Worm (Caenorhabditis elegans): ENCODE data around the gene mtm-3.

The mtm-3 gene

DNA sequence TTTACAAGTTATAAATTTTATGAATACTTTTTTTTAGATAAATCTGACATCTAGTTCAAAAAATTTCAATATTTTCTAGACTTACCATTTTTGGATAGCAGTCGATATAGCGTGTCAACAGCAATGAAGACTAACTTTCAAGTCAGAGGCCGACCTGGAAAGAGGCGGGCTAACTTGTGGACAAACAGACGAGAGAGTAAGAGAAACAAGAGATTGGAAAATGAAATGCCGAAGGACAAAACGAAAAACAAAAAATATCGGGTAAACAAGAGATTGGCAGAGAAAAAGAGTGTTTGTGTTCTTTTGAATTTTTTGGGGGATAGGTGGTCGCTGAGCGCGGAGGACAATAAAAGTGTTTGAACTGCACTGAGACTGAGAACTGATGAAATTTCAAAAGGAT lies 27.1 kb downstream of the mtm-3 start, which contains the start of gene lec-4 (continued):
- TF ChIP-seq lsy-2 (tag; optimal IDR thresholded peaks at IDR 0.05) (peak; percentile 7 to 68), elt-3 (tag; optimal IDR thresholded peaks at IDR 0.05) (no peak), nhr-129 (tag; optimal IDR thresholded peaks at IDR 0.05) (peak; percentile 67), R02D3.7 (tag; optimal IDR thresholded peaks at IDR 0.05) (no peak), ama-1 (optimal IDR thresholded peaks at IDR 0.05) (peak; percentile 51), egl-27 (tag; optimal IDR thresholded peaks at IDR 0.05) (peak; percentile 17), mbf-1 (tag; optimal IDR thresholded peaks at IDR 0.05) (no peak), fos-1 (tag; optimal IDR thresholded peaks at IDR 0.05) (peak; percentile 59), C34F6.9 (tag; optimal IDR thresholded peaks at IDR 0.05) (peak; percentile 65), ZK546.5 (tag; optimal IDR thresholded peaks at IDR 0.05) (no peak), aly-2 (tag; optimal IDR thresholded peaks at IDR 0.05) (no peak), unc-55 (GFP tag; optimal IDR thresholded peaks at IDR 0.05) (peak; percentile 61), sem-4 (tag; optimal IDR thresholded peaks at IDR 0.05) (no peak), elt-1 (tag; optimal IDR thresholded peaks at IDR 0.05) (no peak), gmeb-1 (tag; optimal IDR thresholded peaks at IDR 0.05) (no peak), dmd-4 (tag; optimal IDR thresholded peaks at IDR 0.05) (no peak), ceh-16 (tag; optimal IDR thresholded peaks at IDR 0.05) (no peak), zag-1 (tag; optimal IDR thresholded peaks at IDR 0.05) (no peak), nhr-12 (tag; optimal IDR thresholded peaks at IDR 0.05) (no peak), snpc-4 (tag; optimal IDR thresholded peaks at IDR 0.05) (no peak), lin-39 (tag; optimal IDR thresholded peaks at IDR 0.05) (no peak)

DNA sequence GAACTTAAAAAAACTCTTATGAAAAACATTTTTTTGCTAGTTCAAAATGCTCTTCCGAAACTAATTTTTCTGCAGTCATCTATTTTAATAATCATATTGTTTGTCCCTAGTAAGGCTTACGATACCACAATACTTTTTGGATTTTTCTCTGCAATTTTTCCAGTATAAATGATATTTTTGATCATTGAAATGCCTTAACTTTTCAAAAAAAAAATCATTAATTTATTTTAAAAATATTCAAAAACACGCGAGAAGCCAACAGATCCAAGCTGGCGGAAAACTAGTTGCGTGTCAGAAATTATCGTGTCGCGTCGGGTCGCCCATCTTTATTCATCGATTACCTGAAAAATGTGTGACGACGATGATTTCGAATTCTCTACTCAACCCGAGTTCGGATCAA lies 32.1 kb downstream of the mtm-3 start, which contains the start of gene gmeb-3:
Gene gmeb-3 (plus strand): TSS at position 301 of the 400 bp plus-strand sequence.
- TF ChIP-seq ztf-1 (GFP tag; conservative IDR thresholded peaks at IDR 0.05) (no peak), nhr-12 (tag; optimal IDR thresholded peaks at IDR 0.05) (no peak), elt-3 (tag; optimal IDR thresholded peaks at IDR 0.05) (no peak), aly-2 (tag; optimal IDR thresholded peaks at IDR 0.05) (no peak), nhr-129 (tag; optimal IDR thresholded peaks at IDR 0.05) (no peak), unc-62 (GFP tag; optimal IDR thresholded peaks at IDR 0.05) (no peak), nhr-23 (tag; optimal IDR thresholded peaks at IDR 0.05) (no peak), mbf-1 (tag; optimal IDR thresholded peaks at IDR 0.05) (no peak)

DNA sequence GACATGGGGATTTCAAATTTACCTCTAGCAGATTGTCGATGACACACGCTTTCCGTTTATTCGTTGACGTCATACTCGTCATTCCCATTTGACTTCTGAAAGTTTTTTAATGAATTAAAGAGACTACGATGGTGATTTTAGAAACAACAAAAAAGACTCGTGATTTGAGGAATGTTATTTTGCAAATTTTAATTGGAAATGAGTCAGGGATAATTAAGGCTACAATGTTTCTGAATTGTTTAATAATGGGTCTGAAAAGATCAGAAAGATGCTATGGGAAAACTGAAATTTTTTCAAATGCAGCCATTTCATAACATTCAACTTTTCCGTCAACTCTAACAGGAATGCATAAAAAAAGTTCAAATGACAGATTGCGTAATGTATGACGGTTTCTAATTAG lies 34.8 kb downstream of the mtm-3 start, which contains the start of gene C44F1.1:
Gene C44F1.1 (minus strand): TSS at position 101 of the 400 bp plus-strand sequence.
- no peak for TF ChIP-seq nhr-77 (tag; optimal IDR thresholded peaks at IDR 0.05)

- no peak for TF ChIP-seq elt-3 (tag; optimal IDR thresholded peaks at IDR 0.05)
- peak; percentile 13 for TF ChIP-seq snpc-4 (tag; optimal IDR thresholded peaks at IDR 0.05)
Observed at ce11 chrIII:3764584-3764983, 35.7 kb downstream of the mtm-3 start.

DNA sequence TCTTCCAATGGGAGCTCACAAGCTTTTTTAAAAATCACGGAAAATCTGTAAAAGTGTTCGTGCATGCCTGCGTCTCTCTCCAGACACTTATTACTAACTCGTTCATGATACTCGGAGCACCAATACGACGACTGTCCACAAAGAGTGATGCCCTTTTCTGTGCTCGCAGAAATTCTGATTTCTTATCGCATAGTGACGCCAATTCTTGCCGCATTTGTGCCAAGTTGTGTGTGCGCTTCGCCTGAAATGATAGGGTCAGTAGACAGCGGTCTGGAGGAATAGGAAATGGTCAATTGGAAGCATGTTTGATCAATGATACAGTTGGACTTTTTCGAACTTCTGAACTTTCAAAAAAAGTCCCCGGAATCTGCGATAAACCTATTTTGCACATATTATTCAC lies 36.2 kb downstream of the mtm-3 start:
- TF ChIP-seq ama-1 (optimal IDR thresholded peaks at IDR 0.05) (no peak), fos-1 (tag; optimal IDR thresholded peaks at IDR 0.05) (peak; percentile 87), crh-2 (tag; optimal IDR thresholded peaks at IDR 0.05) (no peak), elt-3 (tag; optimal IDR thresholded peaks at IDR 0.05) (no peak), mab-5 (tag; optimal IDR thresholded peaks at IDR 0.05) (no peak), alr-1 (tag; optimal IDR thresholded peaks at IDR 0.05) (no peak)

DNA sequence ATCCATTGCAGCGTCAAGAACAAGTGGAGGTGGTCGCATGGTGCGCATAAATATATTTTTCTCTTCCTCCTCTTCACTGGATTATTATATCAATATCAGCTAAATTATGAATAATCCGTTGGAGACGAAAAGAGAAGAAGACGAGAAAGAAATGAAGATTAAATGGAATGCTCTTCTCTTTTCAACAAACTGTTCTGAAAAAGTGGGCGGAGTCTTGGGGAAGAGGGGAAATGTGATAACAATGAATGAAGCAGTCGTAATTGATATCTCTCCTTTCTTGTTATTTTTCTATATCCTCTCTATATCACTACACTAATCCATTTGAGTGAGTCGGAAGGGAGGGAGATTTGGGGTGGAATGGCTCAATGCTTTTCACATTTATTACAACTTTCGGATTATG lies 41.0 kb downstream of the mtm-3 start, which contains the start of gene arcp-1:
Gene arcp-1 (minus strand): TSS at position 101 of the 400 bp plus-strand sequence.
- TF ChIP-seq zag-1 (tag; optimal IDR thresholded peaks at IDR 0.05) (no peak), nhr-21 (tag; optimal IDR thresholded peaks at IDR 0.05) (no peak), nhr-10 (tag; optimal IDR thresholded peaks at IDR 0.05) (no peak)

DNA sequence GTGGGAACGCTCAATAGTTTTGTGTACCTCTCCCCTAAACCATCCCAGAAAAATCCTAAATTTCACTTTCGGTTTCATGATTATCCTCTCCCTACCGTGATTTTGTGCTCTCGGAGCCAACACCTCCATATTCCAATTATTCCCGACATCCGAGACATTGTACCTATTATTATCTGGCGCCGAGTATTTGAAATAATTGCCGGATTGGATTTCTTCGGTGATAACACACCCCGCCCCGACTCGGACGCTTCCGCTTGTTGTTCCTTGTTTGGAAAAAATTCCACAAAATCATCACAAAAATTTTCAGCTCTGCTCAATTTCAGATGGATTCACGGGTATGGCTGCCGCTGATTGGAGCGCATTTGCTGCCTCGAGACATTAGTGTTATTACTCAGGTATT lies 55.1 kb downstream of the mtm-3 start, which contains the start of gene lin-48:
Gene lin-48 (plus strand): TSS at position 301 of the 400 bp plus-strand sequence.
- TF ChIP-seq unc-55 (GFP tag; optimal IDR thresholded peaks at IDR 0.05): no peak
- no peak for TF ChIP-seq ztf-11 (tag; optimal IDR thresholded peaks at IDR 0.05)
- no peak for TF ChIP-seq C34F6.9 (tag; optimal IDR thresholded peaks at IDR 0.05)
- TF ChIP-seq sma-9 (GFP tag; optimal IDR thresholded peaks at IDR 0.05): no peak
- no peak for TF ChIP-seq sma-9 (tag; optimal IDR thresholded peaks at IDR 0.05)
- TF ChIP-seq ceh-16 (tag; optimal IDR thresholded peaks at IDR 0.05): no peak
- TF ChIP-seq elt-3 (tag; optimal IDR thresholded peaks at IDR 0.05): no peak
- no peak for TF ChIP-seq nhr-25 (tag; optimal IDR thresholded peaks at IDR 0.05)
- no peak for TF ChIP-seq zag-1 (tag; optimal IDR thresholded peaks at IDR 0.05)
- TF ChIP-seq mab-5 (tag; optimal IDR thresholded peaks at IDR 0.05): no peak
- TF ChIP-seq lin-13 (GFP tag; optimal IDR thresholded peaks at IDR 0.05): no peak
- no peak for TF ChIP-seq nhr-129 (tag; optimal IDR thresholded peaks at IDR 0.05)
- TF ChIP-seq fos-1 (tag; optimal IDR thresholded peaks at IDR 0.05): no peak
- no peak for TF ChIP-seq skn-1 (tag; optimal IDR thresholded peaks at IDR 0.05)
- no peak for TF ChIP-seq nhr-11 (tag; optimal IDR thresholded peaks at IDR 0.05)
- TF ChIP-seq R02D3.7 (tag; optimal IDR thresholded peaks at IDR 0.05): no peak
- TF ChIP-seq dmd-4 (tag; optimal IDR thresholded peaks at IDR 0.05): no peak
- TF ChIP-seq nhr-237 (tag; optimal IDR thresholded peaks at IDR 0.05): no peak
- TF ChIP-seq elt-1 (tag; optimal IDR thresholded peaks at IDR 0.05): no peak
- no peak for TF ChIP-seq nhr-23 (tag; optimal IDR thresholded peaks at IDR 0.05)

Measured in whole organism, L2 larva.